Worm (Caenorhabditis elegans): ENCODE results near the gene R10D12.7.

DNA sequence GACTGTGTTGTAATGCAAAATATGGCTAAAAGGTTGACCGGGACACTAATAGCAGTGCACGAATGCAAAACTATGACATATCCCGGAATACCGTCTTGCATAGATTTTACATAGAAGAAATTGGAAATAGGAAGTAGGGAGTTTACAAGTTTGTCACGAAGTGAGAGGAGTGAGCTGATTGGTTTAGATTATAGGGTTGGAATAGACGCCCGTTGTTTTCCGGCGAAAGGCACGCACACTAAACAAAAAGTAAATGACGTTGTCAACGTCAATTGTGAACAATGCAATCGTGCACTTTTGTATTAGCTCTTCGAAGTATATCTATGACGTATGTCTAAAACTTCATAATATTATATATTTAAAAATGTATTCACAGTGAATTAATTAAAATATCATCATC, 11.1 kb downstream of the R10D12.7 start, which contains the start of gene srh-24:
- TF ChIP-seq elt-1 (tag; optimal IDR thresholded peaks at IDR 0.05; ENCODE audit: borderline replicate concordance, insufficient read depth) (no peak), pha-4 (tag; optimal IDR thresholded peaks at IDR 0.05) (no peak), sptf-1 (tag; optimal IDR thresholded peaks at IDR 0.05) (no peak), snpc-4 (tag; optimal IDR thresholded peaks at IDR 0.05) (no peak), elt-3 (tag; optimal IDR thresholded peaks at IDR 0.05) (no peak), unc-39 (tag; optimal IDR thresholded peaks at IDR 0.05) (no peak), mab-5 (tag; optimal IDR thresholded peaks at IDR 0.05) (no peak), nhr-12 (tag; optimal IDR thresholded peaks at IDR 0.05) (no peak), ztf-11 (tag; optimal IDR thresholded peaks at IDR 0.05) (no peak), ces-1 (GFP tag; optimal IDR thresholded peaks at IDR 0.05) (no peak), unc-62 (GFP tag; optimal IDR thresholded peaks at IDR 0.05) (no peak), blmp-1 (tag; optimal IDR thresholded peaks at IDR 0.05) (no peak), mls-2 (tag; optimal IDR thresholded peaks at IDR 0.05) (no peak)
